Fruit fly (Drosophila melanogaster) whole organism, embryonic: ENCODE data around the gene CG9029.

Experiments
- CG10321 ChIP-seq: fragments of 200-800 bp; sonication (Bioruptor generic); IDR thresholded peaks from 2 replicates; pipeline ENCODE4 v1.3.6; 2022; ENCODE audit warnings: missing biosample characterization, missing genetic modification characterization
- CG10366 ChIP-seq: fragments of 200-800 bp; sonication (Bioruptor generic); IDR thresholded peaks from 2 replicates; pipeline ENCODE4 v1.3.6; 2022; ENCODE audit warnings: missing biosample characterization, missing genetic modification characterization
- CG12769 ChIP-seq: fragments of 200-800 bp; sonication (Bioruptor generic); optimal IDR thresholded peaks from 2 replicates; lab custom pipeline; 2019; ENCODE audit warnings: missing biosample characterization, mild to moderate bottlenecking, missing genetic modification characterization, moderate library complexity
- CG13296 ChIP-seq: fragments of 200-800 bp; sonication (Bioruptor generic); optimal IDR thresholded peaks from 3 replicates; lab custom pipeline; 2018; ENCODE audit warnings: missing biosample characterization, mild to moderate bottlenecking, missing genetic modification characterization
- CG15073 ChIP-seq: fragments of 200-800 bp; sonication (Bioruptor generic); optimal IDR thresholded peaks from 2 replicates; lab custom pipeline; 2016; ENCODE audit warnings: missing biosample characterization, missing genetic modification characterization
- CG16779 ChIP-seq: fragments of 200-800 bp; sonication (Bioruptor generic); IDR thresholded peaks from 2 replicates; pipeline ENCODE4 v1.3.6; 2022; ENCODE audit warnings: missing biosample characterization, missing genetic modification characterization
- CG16813 ChIP-seq: fragments of 200-800 bp; sonication (Bioruptor generic); IDR thresholded peaks from 3 replicates; pipeline ENCODE4 v1.3.6; 2022; ENCODE audit warnings: missing biosample characterization, missing genetic modification characterization; ENCODE audit not compliant: partially characterized antibody
- CG17612 ChIP-seq: fragments of 200-800 bp; sonication (Bioruptor generic); IDR thresholded peaks from 2 replicates; pipeline ENCODE4 v1.3.6; 2022; ENCODE audit warnings: missing biosample characterization, missing genetic modification characterization
- CG18262 ChIP-seq: fragments of 200-800 bp; optimal IDR thresholded peaks from 3 replicates; lab custom pipeline; 2019; ENCODE audit warnings: missing biosample characterization, mild to moderate bottlenecking, missing genetic modification characterization, moderate library complexity
- CG1832 ChIP-seq: fragments of 200-800 bp; sonication (Bioruptor generic); optimal IDR thresholded peaks from 2 replicates; lab custom pipeline; 2017; ENCODE audit warnings: missing biosample characterization, mild to moderate bottlenecking, missing genetic modification characterization, inconsistent platforms
- CG18599 ChIP-seq: fragments of 200-800 bp; sonication (Bioruptor generic); optimal IDR thresholded peaks from 3 replicates; lab custom pipeline; 2017; ENCODE audit warnings: missing biosample characterization, missing genetic modification characterization, mild to moderate bottlenecking, moderate library complexity, missing genetic modification reagents
- CG2120 ChIP-seq: fragments of 200-800 bp; sonication (Bioruptor generic); optimal IDR thresholded peaks from 3 replicates; lab custom pipeline; 2016; ENCODE audit warnings: missing biosample characterization, missing genetic modification characterization
- CG2202 ChIP-seq: fragments of 200-800 bp; sonication (Bioruptor generic); optimal IDR thresholded peaks from 2 replicates; lab custom pipeline; 2018; ENCODE audit warnings: missing biosample characterization, mild to moderate bottlenecking, missing genetic modification characterization
- CG2889 ChIP-seq: fragments of 200-800 bp; sonication (Bioruptor generic); IDR thresholded peaks from 3 replicates; pipeline ENCODE4 v1.3.6; 2022; ENCODE audit warnings: missing biosample characterization, missing genetic modification characterization
- CG32772 ChIP-seq: fragments of 200-800 bp; sonication (Bioruptor generic); IDR thresholded peaks from 2 replicates; pipeline ENCODE4 v1.3.6; 2022; ENCODE audit warnings: missing biosample characterization, missing genetic modification characterization
- CG34422 ChIP-seq: fragments of 200-800 bp; sonication (Bioruptor generic); IDR thresholded peaks from 3 replicates; pipeline ENCODE4 v1.3.6; 2022; ENCODE audit warnings: missing biosample characterization, missing genetic modification characterization
- CG42726 ChIP-seq: fragments of 200-800 bp; sonication (Bioruptor generic); IDR thresholded peaks from 2 replicates; pipeline ENCODE4 v1.3.6; 2022; ENCODE audit warnings: missing biosample characterization, missing genetic modification characterization; ENCODE audit not compliant: partially characterized antibody
- CG4282 ChIP-seq: fragments of 200-800 bp; sonication (Bioruptor generic); optimal IDR thresholded peaks from 2 replicates; lab custom pipeline; 2016; ENCODE audit warnings: missing biosample characterization, missing genetic modification characterization
- CG4820 ChIP-seq: fragments of 200-800 bp; sonication (Bioruptor generic); optimal IDR thresholded peaks from 3 replicates; lab custom pipeline; 2016; ENCODE audit warnings: missing biosample characterization, missing genetic modification characterization
- CG6175 ChIP-seq: fragments of 200-800 bp; sonication (Bioruptor generic); IDR thresholded peaks from 3 replicates; pipeline ENCODE4 v1.3.6; 2022; ENCODE audit warnings: missing biosample characterization, missing genetic modification characterization
- Dbx ChIP-seq: fragments of 200-800 bp; sonication (Bioruptor generic); IDR thresholded peaks from 3 replicates; pipeline ENCODE4 v1.3.6; 2022; ENCODE audit warnings: missing biosample characterization, missing genetic modification characterization
- Dref ChIP-seq: fragments of 200-800 bp; sonication (Bioruptor generic); IDR thresholded peaks from 2 replicates; pipeline ENCODE4 v1.3.6; 2022; ENCODE audit warnings: missing biosample characterization, missing genetic modification characterization
- GATAe ChIP-seq: fragments of 200-800 bp; sonication (Bioruptor generic); conservative IDR thresholded peaks from 2 replicates; pipeline ENCODE4 v1.3.6; 2022; ENCODE audit warnings: missing biosample characterization, missing genetic modification characterization
- Gsc ChIP-seq: fragments of 200-800 bp; sonication (Bioruptor generic); IDR thresholded peaks from 2 replicates; pipeline ENCODE4 v1.3.6; 2022; ENCODE audit warnings: missing biosample characterization, missing genetic modification characterization
- HLH54F ChIP-seq: fragments of 200-800 bp; sonication (Bioruptor generic); optimal IDR thresholded peaks from 3 replicates; lab custom pipeline; 2016; ENCODE audit warnings: missing biosample characterization, missing genetic modification characterization
- NFAT ChIP-seq: fragments of 200-800 bp; sonication (Bioruptor generic); IDR thresholded peaks from 2 replicates; pipeline ENCODE4 v1.3.6; 2022; ENCODE audit warnings: missing biosample characterization, missing genetic modification characterization
- Neu2 ChIP-seq: fragments of 200-800 bp; sonication (Bioruptor generic); optimal IDR thresholded peaks from 3 replicates; lab custom pipeline; 2016; ENCODE audit warnings: missing biosample characterization, missing genetic modification characterization, borderline replicate concordance
- Ptx1 ChIP-seq: fragments of 200-800 bp; sonication (Bioruptor generic); IDR thresholded peaks from 2 replicates; pipeline ENCODE4 v1.3.6; 2022; ENCODE audit warnings: missing biosample characterization, missing genetic modification characterization
- Six4 ChIP-seq: fragments of 200-800 bp; sonication (Bioruptor generic); optimal IDR thresholded peaks from 2 replicates; lab custom pipeline; 2016; ENCODE audit warnings: missing biosample characterization, missing genetic modification characterization
- YL-1 ChIP-seq: fragments of 200-800 bp; sonication (Bioruptor generic); optimal IDR thresholded peaks from 3 replicates; lab custom pipeline; 2017; ENCODE audit warnings: missing biosample characterization, mild to moderate bottlenecking, missing genetic modification characterization
- br ChIP-seq: fragments of >200 bp; optimal IDR thresholded peaks from 2 replicates; lab custom pipeline; 2017
- chinmo ChIP-seq: fragments of 200-800 bp; sonication (Bioruptor generic); IDR thresholded peaks from 4 replicates; pipeline ENCODE4 v1.3.6; 2022; ENCODE audit warnings: missing biosample characterization, missing genetic modification characterization; ENCODE audit not compliant: partially characterized antibody
- chn ChIP-seq: fragments of 200-800 bp; sonication (Bioruptor generic); optimal IDR thresholded peaks from 2 replicates; lab custom pipeline; 2016; ENCODE audit warnings: missing biosample characterization, missing genetic modification characterization
- danr ChIP-seq: fragments of 200-800 bp; sonication (Bioruptor generic); IDR thresholded peaks from 2 replicates; pipeline ENCODE4 v1.3.6; 2022; ENCODE audit warnings: missing biosample characterization, missing genetic modification characterization
- dimm ChIP-seq: fragments of 200-800 bp; sonication (Bioruptor generic); IDR thresholded peaks from 2 replicates; pipeline ENCODE4 v1.3.6; 2022; ENCODE audit warnings: missing biosample characterization, missing genetic modification characterization
- dpn ChIP-seq, 2 experiments: fragments of 200-800 bp; sonication (Bioruptor generic); optimal IDR thresholded peaks; 3 replicates each; lab custom pipeline; 2016; ENCODE audit warnings: missing biosample characterization in 2 of 2, missing genetic modification characterization in 2 of 2
- dysf ChIP-seq: fragments of 200-800 bp; sonication (Bioruptor generic); IDR thresholded peaks from 3 replicates; pipeline ENCODE4 v1.3.6; 2022; ENCODE audit warnings: missing biosample characterization, missing genetic modification characterization
- eyg ChIP-seq: fragments of 200-800 bp; sonication (Bioruptor generic); optimal IDR thresholded peaks from 3 replicates; lab custom pipeline; 2016; ENCODE audit warnings: missing biosample characterization, missing genetic modification characterization
- gcm ChIP-seq: fragments of 200-800 bp; sonication (Bioruptor generic); optimal IDR thresholded peaks from 2 replicates; lab custom pipeline; 2019; ENCODE audit warnings: missing biosample characterization, mild to moderate bottlenecking, missing genetic modification characterization, moderate library complexity
- grn ChIP-seq: fragments of 200-800 bp; sonication (Bioruptor generic); optimal IDR thresholded peaks from 3 replicates; lab custom pipeline; 2017; ENCODE audit warnings: missing biosample characterization, missing genetic modification characterization
- gsb-n ChIP-seq: fragments of 200-800 bp; sonication (Bioruptor generic); optimal IDR thresholded peaks from 3 replicates; lab custom pipeline; 2018; ENCODE audit warnings: missing biosample characterization, mild to moderate bottlenecking, missing genetic modification characterization
- h ChIP-seq: fragments of >200 bp; optimal IDR thresholded peaks from 2 replicates; lab custom pipeline; 2017
- ham ChIP-seq: fragments of 200-800 bp; sonication (Bioruptor generic); IDR thresholded peaks from 2 replicates; pipeline ENCODE4 v1.3.6; 2022; ENCODE audit warnings: missing biosample characterization, missing genetic modification characterization
- lmd ChIP-seq: fragments of 200-800 bp; sonication (Bioruptor generic); IDR thresholded peaks from 2 replicates; pipeline ENCODE4 v1.3.6; 2022; ENCODE audit warnings: missing biosample characterization, missing genetic modification characterization
- phol ChIP-seq: fragments of 200-800 bp; sonication (Bioruptor generic); optimal IDR thresholded peaks from 3 replicates; lab custom pipeline; 2018; ENCODE audit warnings: missing biosample characterization, mild to moderate bottlenecking, missing genetic modification characterization, moderate library complexity
- pita ChIP-seq: fragments of 200-800 bp; sonication (Bioruptor generic); optimal IDR thresholded peaks from 2 replicates; lab custom pipeline; 2017; ENCODE audit warnings: missing biosample characterization, mild to moderate bottlenecking, missing genetic modification characterization
- psq ChIP-seq: fragments of 200-800 bp; sonication (Bioruptor generic); optimal IDR thresholded peaks from 2 replicates; lab custom pipeline; 2017; ENCODE audit warnings: missing biosample characterization, missing genetic modification characterization
- slbo ChIP-seq: fragments of 200-800 bp; sonication (Bioruptor generic); IDR thresholded peaks from 2 replicates; pipeline ENCODE4 v1.3.6; 2022; ENCODE audit warnings: missing biosample characterization, missing genetic modification characterization
- sqz ChIP-seq: fragments of 200-800 bp; sonication (Bioruptor generic); optimal IDR thresholded peaks from 3 replicates; lab custom pipeline; 2018; ENCODE audit warnings: missing biosample characterization, mild to moderate bottlenecking, missing genetic modification characterization
- tap ChIP-seq: fragments of 200-800 bp; optimal IDR thresholded peaks from 3 replicates; lab custom pipeline; 2019; ENCODE audit warnings: missing biosample characterization, mild to moderate bottlenecking, missing genetic modification characterization, moderate library complexity
- tll ChIP-seq, 2 experiments: fragments of 200-800 bp in 1 of 2; fragments of >200 bp in 1 of 2; sonication (Bioruptor generic) in 1 of 2; optimal IDR thresholded peaks; 2 replicates each; lab custom pipeline; 2017 to 2019; ENCODE audit warnings: missing biosample characterization in 2 of 2, missing genetic modification characterization in 2 of 2, mild to moderate bottlenecking in 1 of 2, moderate library complexity in 1 of 2

Gene CG9029

DNA sequence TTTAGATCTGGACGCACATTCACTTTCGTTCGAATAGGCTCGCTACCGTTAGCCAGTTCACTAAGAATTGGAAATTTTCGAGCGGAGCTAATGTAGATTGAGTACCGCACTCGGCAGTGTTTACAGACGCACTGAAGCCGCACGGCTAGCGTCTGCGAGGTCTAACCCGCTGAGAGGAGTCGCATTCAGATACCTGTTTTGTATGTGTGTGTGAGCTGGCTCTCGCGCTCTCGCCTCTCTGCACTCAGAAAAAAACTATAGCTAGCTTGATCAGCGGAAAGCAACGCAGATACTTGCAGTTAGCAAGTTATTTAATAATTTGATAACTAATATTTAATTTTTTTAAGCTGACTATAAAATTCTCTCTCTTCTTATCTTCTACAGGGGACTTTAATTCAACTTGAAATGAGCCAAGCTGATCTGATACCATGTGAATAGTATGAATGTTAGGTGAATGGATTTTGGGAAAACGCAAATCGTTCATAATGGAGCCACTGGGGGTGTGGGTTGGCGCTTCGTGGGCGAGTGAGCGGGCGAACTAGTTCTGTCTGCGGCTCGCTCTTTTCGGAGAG lies 6.4 kb upstream of the CG9029 start, which contains the start of gene rau (continued):
- TF ChIP-seq CG6175 (GFP tag; lab: Robert Waterston, UW) (peak; percentile 55; the same call in 1 of the 3 replicates), CG16779 (GFP tag; lab: Robert Waterston, UW) (no peak), Neu2 (GFP tag; lab: Kevin White, UChicago) (no peak), eyg (GFP tag; lab: Kevin White, UChicago) (no peak), CG12769 (no peak), CG32772 (GFP tag; lab: Robert Waterston, UW) (peak; percentile 70), HLH54F (GFP tag; lab: Kevin White, UChicago) (peak; percentile 5), dpn (GFP tag; optimal IDR thresholded peaks at IDR 0.05; lab: Kevin White, UChicago) (peak; percentile 39 to 56), dimm (no peak), gcm (GFP tag; lab: Kevin White, UChicago) (peak; percentile 85), chinmo (GFP tag; lab: Robert Waterston, UW) (peak; percentile 63; the same call in 1 of the 4 replicates), grn (no peak), YL-1 (peak; percentile 9), Six4 (peak; percentile 71), gsb-n (peak; percentile 60), CG13296 (GFP tag; lab: Kevin White, UChicago) (peak; percentile 75), br (lab: Kevin White, UChicago) (no peak), CG2889 (GFP tag; lab: Robert Waterston, UW) (0 out of 3 replicates have a peak, but pooled peaks have one; percentile 25), phol (peak; percentile 77), chn (GFP tag; lab: Kevin White, UChicago) (peak; percentile 79), CG17612 (GFP tag; lab: Robert Waterston, UW) (0 out of 2 replicates have a peak, but pooled peaks have one; percentile 32), GATAe (GFP tag; lab: Robert Waterston, UW) (peak; percentile 26; the same call in 1 of the 2 replicates), Ptx1 (GFP tag; lab: Robert Waterston, UW) (peak; percentile 81), ham (no peak), danr (GFP tag; lab: Robert Waterston, UW) (peak; percentile 47), CG16813 (GFP tag; lab: Robert Waterston, UW) (peak; percentile 28; the same call in 1 of the 3 replicates), lmd (GFP tag; lab: Robert Waterston, UW) (peak; percentile 70; the same call in 1 of the 2 replicates), CG1832 (GFP tag; lab: Kevin White, UChicago) (no peak), tll (GFP tag; optimal IDR thresholded peaks at IDR 0.05; lab: Kevin White, UChicago) (no peak), pita (GFP tag; lab: Kevin White, UChicago) (no peak), CG2202 (tag; lab: Kevin White, UChicago) (peak; percentile 62), Dref (no peak), slbo (GFP tag; lab: Robert Waterston, UW) (peak; percentile 77), CG4282 (no peak), sqz (GFP tag; lab: Kevin White, UChicago) (peak; percentile 70), CG10366 (GFP tag; lab: Robert Waterston, UW) (peak; percentile 60), NFAT (GFP tag; lab: Robert Waterston, UW) (peak; percentile 57), CG10321 (GFP tag; lab: Robert Waterston, UW) (no peak), dysf (peak; percentile 77), CG15073 (GFP tag; lab: Kevin White, UChicago) (no peak), psq (no peak), CG18262 (tag; lab: Kevin White, UChicago) (peak; percentile 85), CG2120 (GFP tag; lab: Kevin White, UChicago) (peak; percentile 74), Dbx (peak; percentile 72), Gsc (GFP tag; lab: Robert Waterston, UW) (no peak), tap (tag; lab: Kevin White, UChicago) (peak; percentile 60), h (lab: Kevin White, UChicago) (no peak), CG34422 (peak; percentile 68; the same call in 2 of the 3 replicates), CG18599 (GFP tag; lab: Kevin White, UChicago) (peak; percentile 84), CG42726 (GFP tag; lab: Robert Waterston, UW) (peak; percentile 62; the same call in 1 of the 2 replicates), CG4820 (GFP tag; lab: Kevin White, UChicago) (peak; percentile 17)
